Fruit fly (Drosophila melanogaster): Measurements from ENCODE around the gene CCT6.

Gene CCT6

dm6 chrX:15709984-15710750, 36.3 kb upstream of the CCT6 start, which contains the start of the genes CG9281 and CG15601 (continued):
- no peak for TF ChIP-seq chinmo (GFP tag; IDR thresholded peaks at IDR 0.05; ENCODE audit: partially characterized antibody)
- TF ChIP-seq Sry-β (GFP tag; optimal IDR thresholded peaks at IDR 0.05), result no peak
- peak; percentile 89 for TF ChIP-seq pfk (GFP tag; optimal IDR thresholded peaks at IDR 0.05)
- no peak for TF ChIP-seq CG4820 (GFP tag; optimal IDR thresholded peaks at IDR 0.05)
- TF ChIP-seq ap (GFP tag; IDR thresholded peaks at IDR 0.05), result no peak
- 0 out of 2 replicates have a peak, but pooled peaks have one; percentile 9 for TF ChIP-seq unc-4 (GFP tag; IDR thresholded peaks at IDR 0.05; ENCODE audit: partially characterized antibody)
- TF ChIP-seq tap (tag; optimal IDR thresholded peaks at IDR 0.05), result no peak
- no peak for TF ChIP-seq CG12942 (GFP tag; optimal IDR thresholded peaks at IDR 0.05)
- no peak for TF ChIP-seq CG8765 (GFP tag; IDR thresholded peaks at IDR 0.05)
- no peak for TF ChIP-seq sqz (GFP tag; optimal IDR thresholded peaks at IDR 0.05)
- TF ChIP-seq CG15514 (GFP tag; optimal IDR thresholded peaks at IDR 0.05), result peak; percentile 53
- TF ChIP-seq CG3065 (GFP tag; optimal IDR thresholded peaks at IDR 0.05), result no peak
- no peak for TF ChIP-seq stc (GFP tag; IDR thresholded peaks at IDR 0.05)
- TF ChIP-seq wor (GFP tag; IDR thresholded peaks at IDR 0.05), result no peak
- TF ChIP-seq tna (GFP tag; IDR thresholded peaks at IDR 0.05; ENCODE audit: partially characterized antibody), result no peak
- peak; percentile 45 for TF ChIP-seq CG2116 (GFP tag; optimal IDR thresholded peaks at IDR 0.05)
- peak; percentile 42; the same call in 1 of the 2 replicates for TF ChIP-seq NFAT (GFP tag; IDR thresholded peaks at IDR 0.05)
- TF ChIP-seq CoRest (tag; optimal IDR thresholded peaks at IDR 0.05), result no peak
- no peak for TF ChIP-seq dpn (GFP tag; optimal IDR thresholded peaks at IDR 0.05)
- peak; percentile 93 for TF ChIP-seq CG8478 (optimal IDR thresholded peaks at IDR 0.05)
- TF ChIP-seq zen (tag; optimal IDR thresholded peaks at IDR 0.05), result no peak
- TF ChIP-seq hth (optimal IDR thresholded peaks at IDR 0.05), result no peak
- no peak for TF ChIP-seq al (GFP tag; IDR thresholded peaks at IDR 0.05)
- no peak for TF ChIP-seq CG30403 (GFP tag; optimal IDR thresholded peaks at IDR 0.05)
- TF ChIP-seq CG6791 (GFP tag; IDR thresholded peaks at IDR 0.05; ENCODE audit: partially characterized antibody), result no peak
- peak; percentile 21 for TF ChIP-seq CG17829 (tag; optimal IDR thresholded peaks at IDR 0.05)
- no peak for TF ChIP-seq NfI (GFP tag; optimal IDR thresholded peaks at IDR 0.05)
- no peak for TF ChIP-seq CG9727 (GFP tag; optimal IDR thresholded peaks at IDR 0.05)
- no peak for TF ChIP-seq CG11085 (GFP tag; IDR thresholded peaks at IDR 0.05)
- TF ChIP-seq CG13775 (GFP tag; optimal IDR thresholded peaks at IDR 0.05), result no peak
- no peak for TF ChIP-seq CG17912 (GFP tag; optimal IDR thresholded peaks at IDR 0.05)
- TF ChIP-seq dimm (GFP tag; IDR thresholded peaks at IDR 0.05), result no peak
- TF ChIP-seq CG7745 (tag; optimal IDR thresholded peaks at IDR 0.05), result no peak
- TF ChIP-seq nmo (GFP tag; optimal IDR thresholded peaks at IDR 0.05), result peak; percentile 42
- TF ChIP-seq Rfx (GFP tag; IDR thresholded peaks at IDR 0.05), result peak; percentile 45
- TF ChIP-seq eve (GFP tag; optimal IDR thresholded peaks at IDR 0.05), result no peak
- no peak for TF ChIP-seq B-H1 (GFP tag; IDR thresholded peaks at IDR 0.05)
- TF ChIP-seq Dp (GFP tag; optimal IDR thresholded peaks at IDR 0.05), result peak; percentile 38
- TF ChIP-seq Camta (GFP tag; optimal IDR thresholded peaks at IDR 0.05), result no peak
- no peak for TF ChIP-seq mam (GFP tag; optimal IDR thresholded peaks at IDR 0.05)
- no peak for TF ChIP-seq NC2α (GFP tag; optimal IDR thresholded peaks at IDR 0.05)
- TF ChIP-seq CG10543 (GFP tag; optimal IDR thresholded peaks at IDR 0.05), result peak; percentile 50
- TF ChIP-seq CG6254 (GFP tag; optimal IDR thresholded peaks at IDR 0.05), result no peak
- TF ChIP-seq CG32767 (GFP tag; IDR thresholded peaks at IDR 0.05), result no peak
- TF ChIP-seq CkIIα-i1 (GFP tag; IDR thresholded peaks at IDR 0.05), result no peak
- no peak for TF ChIP-seq CG2712 (tag; optimal IDR thresholded peaks at IDR 0.05)
- TF ChIP-seq fd3F (GFP tag; optimal IDR thresholded peaks at IDR 0.05), result no peak
- TF ChIP-seq CG14441 (GFP tag; IDR thresholded peaks at IDR 0.05), result no peak
- no peak for TF ChIP-seq nerfin-2 (GFP tag; IDR thresholded peaks at IDR 0.05; ENCODE audit: partially characterized antibody)
- peak; percentile 44; the same call in 2 of the 3 replicates for TF ChIP-seq row (GFP tag; IDR thresholded peaks at IDR 0.05)

Data from whole organism, embryonic.